Worm (Caenorhabditis elegans): ENCODE results near the gene K12H6.7.
A peak's percentile ranks its signal among the peaks of the same experiment; 100 is the strongest.

K12H6.7 gene

ce11 chrII:2791693-2792092 is 45.1 kb downstream of the K12H6.7 start:
- TF ChIP-seq Y53F4B.3 (GFP tag; IDR thresholded peaks at IDR 0.05) (no peak), zfh-2 (GFP tag; conservative IDR thresholded peaks at IDR 0.05) (peak; percentile 73), rec-8 (tag; optimal IDR thresholded peaks at IDR 0.05) (no peak)

- TF ChIP-seq F57C9.4 (tag; optimal IDR thresholded peaks at IDR 0.05) (no peak), zfh-2 (GFP tag; conservative IDR thresholded peaks at IDR 0.05) (peak; percentile 66; the same call in 1 of the 2 replicates), F10E7.11 (tag; optimal IDR thresholded peaks at IDR 0.05) (no peak), lag-1 (GFP tag; IDR thresholded peaks at IDR 0.05) (no peak), madf-6 (GFP tag; IDR thresholded peaks at IDR 0.05) (peak; percentile 26; the same call in 1 of the 2 replicates), egrh-3 (GFP tag; IDR thresholded peaks at IDR 0.05) (peak; percentile 25; the same call in 1 of the 2 replicates), C17E4.6 (GFP tag; IDR thresholded peaks at IDR 0.05) (no peak), F55B11.4 (tag; optimal IDR thresholded peaks at IDR 0.05; ENCODE audit: borderline replicate concordance, insufficient read depth) (no peak), ztf-25 (GFP tag; IDR thresholded peaks at IDR 0.05) (no peak)
Observed at ce11 chrII:2787849-2788248, 48.9 kb downstream of the K12H6.7 start.

ce11 chrII:2787031-2787512 is 49.7 kb downstream of the K12H6.7 start, which contains the start of the genes F08D12.12 and srpa-72:
F08D12.12 (minus strand) TSS chrII:2787081.
srpa-72 (plus strand) TSS chrII:2787481.
- no peak for TF ChIP-seq ceh-40 (GFP tag; IDR thresholded peaks at IDR 0.05)
- TF ChIP-seq him-1 (tag; optimal IDR thresholded peaks at IDR 0.05) = no peak
- no peak for TF ChIP-seq chd-7 (tag; optimal IDR thresholded peaks at IDR 0.05)
- no peak for TF ChIP-seq K11D2.4 (GFP tag; IDR thresholded peaks at IDR 0.05)
- peak; percentile 5 to 53 for TF ChIP-seq let-607 (tag; optimal IDR thresholded peaks at IDR 0.05)
- peak; percentile 36 for TF ChIP-seq lin-54 (GFP tag; optimal IDR thresholded peaks at IDR 0.05)
- TF ChIP-seq hmg-1.2 (GFP tag; IDR thresholded peaks at IDR 0.05) = peak; percentile 34; the same call in 1 of the 2 replicates
- no peak for TF ChIP-seq somi-1 (GFP tag; optimal IDR thresholded peaks at IDR 0.05)
- TF ChIP-seq snpc-1.3 (tag; optimal IDR thresholded peaks at IDR 0.05; ENCODE audit: insufficient read depth) = no peak
- peak; percentile 54 for TF ChIP-seq mcd-1 (GFP tag; IDR thresholded peaks at IDR 0.05)
- no peak for TF ChIP-seq hrde-1 (tag; optimal IDR thresholded peaks at IDR 0.05; ENCODE audit: borderline replicate concordance)
- TF ChIP-seq cebp-1 (GFP tag; IDR thresholded peaks at IDR 0.05) = no peak
- peak; percentile 16 for TF ChIP-seq cebp-1 (tag; optimal IDR thresholded peaks at IDR 0.05)
- no peak for TF ChIP-seq Y67H2A.10 (GFP tag; conservative IDR thresholded peaks at IDR 0.05)
- TF ChIP-seq lsl-1 (GFP tag; optimal IDR thresholded peaks at IDR 0.05) = peak; percentile 6
- TF ChIP-seq let-526 (GFP tag; IDR thresholded peaks at IDR 0.05) = no peak
- peak; percentile 30 for TF ChIP-seq tbp1 (GFP tag; optimal IDR thresholded peaks at IDR 0.05)

ce11 chrII:2785787-2786186 is 51.0 kb downstream of the K12H6.7 start:
- TF ChIP-seq zfh-2 (GFP tag; conservative IDR thresholded peaks at IDR 0.05) = peak; percentile 88
- no peak for TF ChIP-seq ama-1 (optimal IDR thresholded peaks at IDR 0.05)
- TF ChIP-seq ama-1 (GFP tag; optimal IDR thresholded peaks at IDR 0.05) = no peak
- TF ChIP-seq egrh-3 (GFP tag; IDR thresholded peaks at IDR 0.05) = peak; percentile 86; the same call in 1 of the 2 replicates
- TF ChIP-seq F37B4.10 (GFP tag; IDR thresholded peaks at IDR 0.05) = 0 out of 2 replicates have a peak, but pooled peaks have one; percentile 64
- no peak for TF ChIP-seq snpc-3.4 (tag; optimal IDR thresholded peaks at IDR 0.05)
- no peak for TF ChIP-seq F55B11.4 (tag; optimal IDR thresholded peaks at IDR 0.05; ENCODE audit: borderline replicate concordance, insufficient read depth)
